Worm (Caenorhabditis elegans): ENCODE results near the gene R02D5.1.

DNA sequence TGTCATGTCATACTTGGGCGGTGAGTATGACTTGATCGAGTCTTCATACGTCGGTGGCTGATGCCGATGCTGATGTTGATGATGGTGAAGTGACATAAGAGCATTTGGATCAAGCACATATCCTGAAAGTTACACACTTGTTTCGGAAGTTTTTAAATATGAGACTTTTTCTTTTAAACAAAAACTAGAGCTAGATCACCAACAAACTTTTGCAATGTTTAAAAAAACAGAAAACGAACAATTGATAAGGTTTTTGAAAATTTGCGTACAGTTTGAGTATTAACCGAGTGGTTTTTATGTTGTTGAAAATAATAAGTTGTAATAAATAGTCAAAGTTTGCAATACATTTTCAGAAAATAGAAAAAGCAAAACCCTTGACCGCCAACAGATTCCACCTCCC lies 23.5 kb upstream of the R02D5.1 start, which contains the start of gene R02D5.4:
- TF ChIP-seq ztf-11 (tag; optimal IDR thresholded peaks at IDR 0.05) (no peak), nhr-77 (tag; optimal IDR thresholded peaks at IDR 0.05) (no peak), efl-1 (optimal IDR thresholded peaks at IDR 0.05) (no peak), efl-1 (GFP tag; optimal IDR thresholded peaks at IDR 0.05 in 1 of 2) (no peak), elt-2 (tag; optimal IDR thresholded peaks at IDR 0.05) (no peak), ama-1 (optimal IDR thresholded peaks at IDR 0.05) (no peak), unc-130 (tag; optimal IDR thresholded peaks at IDR 0.05) (no peak), fos-1 (tag; optimal IDR thresholded peaks at IDR 0.05) (no peak), sptf-1 (tag; optimal IDR thresholded peaks at IDR 0.05) (no peak)
